Worm (Caenorhabditis elegans): Measurements from ENCODE around the gene hacl-1.

The hacl-1 gene

ce11 chrII:11484600-11484999 is 8.2 kb downstream of the hacl-1 start (continued):
- TF ChIP-seq ceh-40 (GFP tag; IDR thresholded peaks at IDR 0.05) (peak; percentile 71; the same call in 1 of the 2 replicates), F10E7.11 (tag; optimal IDR thresholded peaks at IDR 0.05) (peak; percentile 92), F33H1.4 (GFP tag; IDR thresholded peaks at IDR 0.05) (peak; percentile 63), rpc-1 (optimal IDR thresholded peaks at IDR 0.05) (peak; percentile 84), rpc-1 (tag; optimal IDR thresholded peaks at IDR 0.05) (peak; percentile 99), B0336.3 (GFP tag; IDR thresholded peaks at IDR 0.05) (peak; percentile 87), egl-44 (GFP tag; IDR thresholded peaks at IDR 0.05) (peak; percentile 97), atf-7 (tag; optimal IDR thresholded peaks at IDR 0.05) (peak; percentile 86), unc-62 (GFP tag; optimal IDR thresholded peaks at IDR 0.05) (no peak), T07F8.4 (tag; optimal IDR thresholded peaks at IDR 0.05) (peak; percentile 93), chd-7 (tag; optimal IDR thresholded peaks at IDR 0.05) (peak; percentile 93), C17E4.6 (GFP tag; IDR thresholded peaks at IDR 0.05) (peak; percentile 69), somi-1 (GFP tag; optimal IDR thresholded peaks at IDR 0.05) (peak; percentile 88), lag-1 (GFP tag; IDR thresholded peaks at IDR 0.05) (peak; percentile 87; the same call in 1 of the 2 replicates), B0035.1 (tag; optimal IDR thresholded peaks at IDR 0.05) (peak; percentile 76), cebp-1 (GFP tag; IDR thresholded peaks at IDR 0.05) (peak; percentile 56; the same call in 1 of the 2 replicates), cebp-1 (tag; optimal IDR thresholded peaks at IDR 0.05) (no peak), hlh-26 (GFP tag; conservative IDR thresholded peaks at IDR 0.05) (0 out of 2 replicates have a peak, but pooled peaks have one; percentile 25), snpc-1.1 (tag; optimal IDR thresholded peaks at IDR 0.05; ENCODE audit: insufficient read depth) (peak; percentile 82), hlh-12 (tag; optimal IDR thresholded peaks at IDR 0.05) (peak; percentile 85), efl-1 (GFP tag; optimal IDR thresholded peaks at IDR 0.05) (peak; percentile 25), let-607 (tag; optimal IDR thresholded peaks at IDR 0.05) (peak; percentile 67 to 78), C06A6.2 (GFP tag; conservative IDR thresholded peaks at IDR 0.05) (peak; percentile 57), gei-17 (GFP tag; optimal IDR thresholded peaks at IDR 0.05) (peak; percentile 47), ama-1 (optimal IDR thresholded peaks at IDR 0.05) (no peak), ama-1 (GFP tag; optimal IDR thresholded peaks at IDR 0.05) (peak; percentile 92 to 93), F22D6.2 (tag; optimal IDR thresholded peaks at IDR 0.05) (peak; percentile 63), die-1 (tag; optimal IDR thresholded peaks at IDR 0.05) (peak; percentile 98), ztf-18 (tag; optimal IDR thresholded peaks at IDR 0.05) (peak; percentile 89), K12H6.12 (tag; optimal IDR thresholded peaks at IDR 0.05) (peak; percentile 77), nfya-2 (GFP tag; IDR thresholded peaks at IDR 0.05) (0 out of 2 replicates have a peak, but pooled peaks have one; percentile 46), tbp1 (GFP tag; optimal IDR thresholded peaks at IDR 0.05) (peak; percentile 100), F57A8.1 (GFP tag; optimal IDR thresholded peaks at IDR 0.05) (peak; percentile 98)

- TF ChIP-seq cebp-2 (GFP tag; IDR thresholded peaks at IDR 0.05) (no peak), ceh-79 (tag; optimal IDR thresholded peaks at IDR 0.05) (no peak), bed-1 (GFP tag; IDR thresholded peaks at IDR 0.05) (no peak), B0336.3 (GFP tag; IDR thresholded peaks at IDR 0.05) (no peak), nhr-80 (tag; optimal IDR thresholded peaks at IDR 0.05) (no peak), Y56A3A.18 (GFP tag; IDR thresholded peaks at IDR 0.05) (no peak)
These were observed 13.7 kb downstream of the hacl-1 start, which contains the start of gene W02B12.12 for ce11 chrII:11479076-11479475. Gene W02B12.12, minus strand, starts transcription at chrII:11479176.

ce11 chrII:11476410-11476809 is 16.4 kb downstream of the hacl-1 start, which contains the start of gene W02B12.16:
Gene W02B12.16, minus strand, starts transcription at chrII:11476510.
- no peak for TF ChIP-seq lin-26 (GFP tag; IDR thresholded peaks at IDR 0.05)
- TF ChIP-seq rec-8 (tag; optimal IDR thresholded peaks at IDR 0.05), result no peak
- no peak for TF ChIP-seq cebp-1 (GFP tag; IDR thresholded peaks at IDR 0.05)
- TF ChIP-seq cebp-1 (tag; optimal IDR thresholded peaks at IDR 0.05), result no peak
- no peak for TF ChIP-seq ccch-3 (GFP tag; optimal IDR thresholded peaks at IDR 0.05)

All from whole organism, young adult.